Worm (Caenorhabditis elegans) whole organism, L4 larva: ENCODE measurements around the gene Y57A10A.27.

Experiments used
- Y48G9A.11 ChIP-seq: fragments of 200-800 bp; sonication (Bioruptor generic); IDR thresholded peaks from 2 replicates; pipeline ENCODE4 v1.3.6; 2022; ENCODE audit warnings: missing genetic modification reagents, missing genetic modification characterization, missing compliant biosample characterization
- ama-1 ChIP-seq: fragments of 150-350 bp; optimal IDR thresholded peaks from 2 replicates; lab custom pipeline; 2014; ENCODE audit warnings: inconsistent platforms, mixed read lengths
- attf-4 ChIP-seq: sonication (generic microtip); optimal IDR thresholded peaks from 3 replicates; lab custom pipeline; 2017; ENCODE audit warnings: missing biosample characterization, missing genetic modification characterization
- ceh-28 ChIP-seq: fragments of 150-350 bp; optimal IDR thresholded peaks from 2 replicates; lab custom pipeline; 2014; ENCODE audit warnings: missing biosample characterization, missing genetic modification reagents, missing genetic modification characterization
- fkh-10 ChIP-seq: fragments of 150-350 bp; optimal IDR thresholded peaks from 2 replicates; lab custom pipeline; 2014; ENCODE audit warnings: missing biosample characterization, missing genetic modification reagents, missing genetic modification characterization
- fos-1 ChIP-seq: fragments of 150-350 bp; optimal IDR thresholded peaks from 2 replicates; lab custom pipeline; 2014; ENCODE audit warnings: missing biosample characterization, missing genetic modification characterization
- hlh-30 ChIP-seq: sonication (generic microtip); optimal IDR thresholded peaks from 2 replicates; lab custom pipeline; 2017; ENCODE audit warnings: antibody characterized with exemption, mild to moderate bottlenecking, missing genetic modification characterization, missing compliant biosample characterization; ENCODE audit not compliant: insufficient read depth
- lsy-2 ChIP-seq, 2 experiments: fragments of 150-350 bp in 1 of 2; sonication (generic microtip) in 1 of 2; optimal IDR thresholded peaks; 2 replicates each; lab custom pipeline; 2014 to 2017; ENCODE audit warnings: missing biosample characterization in 2 of 2, missing genetic modification characterization in 2 of 2
- nhr-41 ChIP-seq: fragments of 200-800 bp; sonication (Bioruptor generic); IDR thresholded peaks from 2 replicates; pipeline ENCODE4 v1.3.6; 2022; ENCODE audit warnings: missing genetic modification reagents, missing genetic modification characterization, missing compliant biosample characterization
- nhr-77 ChIP-seq: fragments of 150-350 bp; optimal IDR thresholded peaks from 2 replicates; lab custom pipeline; 2014; ENCODE audit warnings: missing biosample characterization, missing genetic modification characterization
- tag-97 ChIP-seq: fragments of 200-800 bp; sonication (Bioruptor generic); IDR thresholded peaks from 2 replicates; pipeline ENCODE4 v1.3.6; 2022; ENCODE audit warnings: missing genetic modification characterization, missing compliant biosample characterization
- ztf-11 ChIP-seq: fragments of 150-350 bp; optimal IDR thresholded peaks from 2 replicates; lab custom pipeline; 2014; ENCODE audit warnings: missing biosample characterization, missing genetic modification characterization

- no peak for TF ChIP-seq hlh-30 (tag; lab: Kevin White, UChicago)
- TF ChIP-seq fkh-10 (GFP tag; lab: Kevin White, UChicago): no peak
- no peak for TF ChIP-seq lsy-2 (tag; optimal IDR thresholded peaks at IDR 0.05; lab: Kevin White, UChicago)
- no peak for TF ChIP-seq nhr-77 (tag; lab: Kevin White, UChicago)
- TF ChIP-seq attf-4 (tag; lab: Kevin White, UChicago): no peak
- no peak for TF ChIP-seq ztf-11 (tag; lab: Kevin White, UChicago)
- no peak for TF ChIP-seq tag-97 (GFP tag; lab: Robert Waterston, UW)
- TF ChIP-seq nhr-41 (GFP tag; lab: Robert Waterston, UW): no peak
- TF ChIP-seq Y48G9A.11 (GFP tag; lab: Robert Waterston, UW): no peak
- no peak for TF ChIP-seq ceh-28 (tag; lab: Kevin White, UChicago)
- TF ChIP-seq fos-1 (tag; lab: Kevin White, UChicago): no peak
- no peak for TF ChIP-seq ama-1 (lab: Kevin White, UChicago)
Observed at ce11 chrII:12324159-12324558, 49.3 kb upstream of the Y57A10A.27 start, which contains the start of gene sre-56.
